Worm (Caenorhabditis elegans) whole organism, L1 larva: Measurements from ENCODE around the gene K07D4.5.

ENCODE experiments used
- Y116A8C.19 ChIP-seq: sonication (generic microtip); optimal IDR thresholded peaks from 2 replicates; lab custom pipeline; 2016; ENCODE audit warnings: missing compliant biosample characterization, missing genetic modification characterization, borderline replicate concordance
- blmp-1 ChIP-seq: fragments of 150-350 bp; optimal IDR thresholded peaks from 2 replicates; lab custom pipeline; 2014; ENCODE audit warnings: missing biosample characterization, missing genetic modification characterization
- dpl-1 ChIP-seq, 3 experiments: fragments of 150-350 bp in 2 of 3; sonication (generic microtip) in 1 of 3; optimal IDR thresholded peaks; 2 replicates each; lab custom pipeline; 2014 to 2017; ENCODE audit warnings: missing biosample characterization in 3 of 3, missing genetic modification characterization in 3 of 3, missing genetic modification reagents in 3 of 3
- efl-3 ChIP-seq: fragments of 200-800 bp; sonication (Bioruptor generic); optimal IDR thresholded peaks from 2 replicates; lab custom pipeline; 2018; ENCODE audit warnings: mild to moderate bottlenecking, missing genetic modification characterization, missing compliant biosample characterization
- elt-2 ChIP-seq: sonication (generic microtip); optimal IDR thresholded peaks from 2 replicates; lab custom pipeline; 2016; ENCODE audit warnings: missing genetic modification characterization, mild to moderate bottlenecking, inconsistent platforms, missing compliant biosample characterization, missing genetic modification reagents
- elt-3 ChIP-seq, 6 experiments: fragments of 150-350 bp in 1 of 6; sonication (generic microtip); optimal IDR thresholded peaks; 2 replicates each; lab custom pipeline; 2017 to 2018; ENCODE audit warnings: missing biosample characterization in 6 of 6, missing genetic modification characterization in 6 of 6, inconsistent platforms in 1 of 6
- fkh-10 ChIP-seq: sonication (generic microtip); optimal IDR thresholded peaks from 2 replicates; lab custom pipeline; 2017; ENCODE audit warnings: missing biosample characterization, missing genetic modification reagents, missing genetic modification characterization
- isw-1 ChIP-seq: fragments of 200-800 bp; sonication (Bioruptor generic); IDR thresholded peaks from 2 replicates; pipeline ENCODE4 v1.3.6; 2022; ENCODE audit warnings: missing genetic modification characterization, missing compliant biosample characterization
- lsy-2 ChIP-seq, 2 experiments: fragments of 150-350 bp; optimal IDR thresholded peaks; 2 replicates each; lab custom pipeline; 2014; ENCODE audit warnings: missing biosample characterization in 2 of 2, missing genetic modification characterization in 2 of 2
- nhr-77 ChIP-seq: fragments of 150-350 bp; optimal IDR thresholded peaks from 2 replicates; lab custom pipeline; 2014; ENCODE audit warnings: missing biosample characterization, missing genetic modification characterization
- skn-1 ChIP-seq: fragments of 150-350 bp; optimal IDR thresholded peaks from 2 replicates; lab custom pipeline; 2014; ENCODE audit warnings: missing biosample characterization, missing genetic modification characterization
- snpc-4 ChIP-seq: fragments of 150-350 bp; optimal IDR thresholded peaks from 2 replicates; lab custom pipeline; 2014; ENCODE audit warnings: missing biosample characterization, missing genetic modification characterization
- sptf-1 ChIP-seq: fragments of 150-350 bp; optimal IDR thresholded peaks from 2 replicates; lab custom pipeline; 2014; ENCODE audit warnings: missing biosample characterization, missing genetic modification characterization
- unc-130 ChIP-seq: fragments of 150-350 bp; optimal IDR thresholded peaks from 2 replicates; lab custom pipeline; 2017; ENCODE audit warnings: missing biosample characterization, missing genetic modification characterization, inconsistent platforms

DNA sequence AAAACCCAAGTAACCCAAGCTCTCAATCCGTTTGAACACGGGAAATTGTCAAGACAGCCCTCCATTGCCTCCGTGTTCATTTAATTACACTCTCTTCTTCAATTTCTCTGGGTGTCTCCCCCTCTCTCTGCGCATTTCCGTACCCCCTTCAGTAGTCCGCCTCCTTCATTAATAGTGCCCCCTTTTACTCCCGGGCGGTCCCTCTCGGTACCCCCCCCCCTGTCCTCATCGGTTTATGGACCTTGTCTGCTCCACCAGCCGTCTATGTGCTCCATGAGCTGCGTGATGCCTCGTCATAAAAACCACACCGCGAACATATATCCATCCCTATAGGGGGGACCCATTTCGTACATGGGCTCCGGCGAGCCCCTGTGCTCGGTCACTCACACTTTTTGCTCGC lies 25.8 kb downstream of the K07D4.5 start:
- TF ChIP-seq isw-1 (GFP tag; lab: Robert Waterston, UW) (no peak), skn-1 (tag; lab: Kevin White, UChicago) (no peak), elt-2 (tag; lab: Kevin White, UChicago) (no peak), blmp-1 (tag; lab: Kevin White, UChicago) (no peak), unc-130 (tag; lab: Kevin White, UChicago) (no peak), lsy-2 (tag; optimal IDR thresholded peaks at IDR 0.05; lab: Kevin White, UChicago) (no peak), dpl-1 (GFP tag; optimal IDR thresholded peaks at IDR 0.05; lab: Kevin White, UChicago) (no peak), nhr-77 (tag; lab: Kevin White, UChicago) (no peak), elt-3 (tag; optimal IDR thresholded peaks at IDR 0.05; lab: Kevin White, UChicago) (no peak), snpc-4 (no peak), sptf-1 (tag; lab: Kevin White, UChicago) (no peak), fkh-10 (GFP tag; lab: Kevin White, UChicago) (no peak), Y116A8C.19 (tag; lab: Kevin White, UChicago) (no peak), efl-3 (GFP tag; lab: Kevin White, UChicago) (no peak)
